Worm (Caenorhabditis elegans) whole organism, L2 larva: ENCODE results near the gene cyn-6.

Experiments
- mdl-1 ChIP-seq, 2 experiments: fragments of 150-350 bp in 1 of 2; sonication (generic microtip) in 1 of 2; optimal IDR thresholded peaks; 2 replicates each; lab custom pipeline; 2017; ENCODE audit warnings: missing biosample characterization in 2 of 2, missing genetic modification characterization in 2 of 2
- nhr-12 ChIP-seq: fragments of 150-350 bp; optimal IDR thresholded peaks from 2 replicates; lab custom pipeline; 2014; ENCODE audit warnings: missing biosample characterization, missing genetic modification characterization
- nhr-25 ChIP-seq: fragments of 150-350 bp; sonication (generic microtip); optimal IDR thresholded peaks from 3 replicates; lab custom pipeline; 2014; ENCODE audit warnings: missing biosample characterization, missing genetic modification characterization

DNA sequence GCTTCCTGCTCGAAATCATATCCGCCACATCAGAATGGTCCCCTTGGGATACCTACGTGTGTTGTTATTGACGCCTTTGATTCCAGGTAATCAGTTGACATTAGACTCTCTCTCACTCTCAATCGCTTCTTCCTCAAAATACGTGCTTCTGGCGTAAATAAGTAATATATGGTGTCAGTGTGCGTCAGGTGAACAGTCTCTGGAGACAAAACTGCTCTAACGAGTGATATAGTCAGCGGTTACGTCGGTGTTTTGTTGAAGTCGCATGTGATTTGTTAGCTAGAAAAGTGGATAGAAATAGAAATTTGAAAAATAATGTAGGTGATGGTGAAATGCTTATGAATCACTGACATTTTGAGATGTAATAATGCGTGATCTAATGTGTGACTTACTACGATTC, 28.8 kb downstream of the cyn-6 start:
- TF ChIP-seq nhr-25 (tag; lab: Kevin White, UChicago) (no peak), mdl-1 (tag; optimal IDR thresholded peaks at IDR 0.05; lab: Kevin White, UChicago) (no peak), nhr-12 (no peak)
